Worm (Caenorhabditis elegans) whole organism, young adult: ENCODE results near the gene F49C5.10.

ENCODE experiments used
- B0019.2 ChIP-seq: fragments of 200-800 bp; sonication (Bioruptor generic); conservative IDR thresholded peaks from 2 replicates; pipeline ENCODE4 v1.3.6; 2022; ENCODE audit warnings: missing genetic modification reagents, missing genetic modification characterization, missing compliant biosample characterization
- C06A6.2 ChIP-seq: fragments of 200-800 bp; sonication (Bioruptor generic); conservative IDR thresholded peaks from 2 replicates; pipeline ENCODE4 v1.3.6; 2022; ENCODE audit warnings: missing genetic modification characterization, missing compliant biosample characterization
- F22D6.2 ChIP-seq: sonication (generic microtip); optimal IDR thresholded peaks from 2 replicates; lab custom pipeline; 2016; ENCODE audit warnings: mild to moderate bottlenecking, missing genetic modification characterization, missing compliant biosample characterization
- F23B12.7 ChIP-seq: sonication (generic microtip); optimal IDR thresholded peaks from 2 replicates; lab custom pipeline; 2017; ENCODE audit warnings: missing genetic modification characterization, mild to moderate bottlenecking, missing compliant biosample characterization, antibody characterized with exemption, moderate library complexity; ENCODE audit not compliant: insufficient read depth
- Y56A3A.18 ChIP-seq: fragments of 200-800 bp; sonication (Bioruptor generic); IDR thresholded peaks from 2 replicates; pipeline ENCODE4 v1.3.6; 2022; ENCODE audit warnings: missing genetic modification reagents, missing genetic modification characterization, missing compliant biosample characterization
- Y79H2A.3 ChIP-seq: fragments of 200-800 bp; sonication (Bioruptor generic); conservative IDR thresholded peaks from 2 replicates; pipeline ENCODE4 v1.3.6; 2022; ENCODE audit warnings: missing genetic modification reagents, missing genetic modification characterization, missing compliant biosample characterization
- ama-1 ChIP-seq, 3 experiments: fragments of 150-350 bp in 1 of 3; sonication (generic microtip) in 2 of 3; optimal IDR thresholded peaks; 2 replicates each; lab custom pipeline; 2014 to 2018; ENCODE audit warnings: missing biosample characterization in 2 of 3, missing genetic modification characterization in 2 of 3, missing genetic modification reagents in 2 of 3
- bed-2 ChIP-seq: fragments of 200-800 bp; sonication (Bioruptor generic); IDR thresholded peaks from 2 replicates; pipeline ENCODE4 v1.3.6; 2022; ENCODE audit warnings: missing genetic modification reagents, missing genetic modification characterization, missing compliant biosample characterization
- cebp-1 ChIP-seq, 2 experiments: fragments of 200-800 bp in 1 of 2; sonication (Bioruptor generic) in 1 of 2; sonication (generic microtip) in 1 of 2; IDR thresholded peaks in 1 of 2; optimal IDR thresholded peaks in 1 of 2; 2 replicates each; pipeline versions ENCODE4 v1.3.6 to Lab custom; 2017 to 2022; ENCODE audit warnings: missing compliant biosample characterization in 2 of 2, missing genetic modification characterization in 2 of 2, mild to moderate bottlenecking in 1 of 2, missing genetic modification reagents in 1 of 2, moderate library complexity in 1 of 2
- ceh-27 ChIP-seq: fragments of 200-800 bp; sonication (Bioruptor generic); optimal IDR thresholded peaks from 2 replicates; lab custom pipeline; 2018; ENCODE audit warnings: mild to moderate bottlenecking, missing genetic modification characterization, moderate library complexity, missing compliant biosample characterization
- ceh-40 ChIP-seq: fragments of 200-800 bp; sonication (Bioruptor generic); IDR thresholded peaks from 2 replicates; pipeline ENCODE4 v1.3.6; 2022; ENCODE audit warnings: missing genetic modification characterization, missing compliant biosample characterization
- ceh-58 ChIP-seq: fragments of 200-800 bp; sonication (Bioruptor generic); IDR thresholded peaks from 2 replicates; pipeline ENCODE4 v1.3.6; 2022; ENCODE audit warnings: missing genetic modification characterization, missing compliant biosample characterization
- dox-1 ChIP-seq: fragments of 200-800 bp; sonication (Bioruptor generic); IDR thresholded peaks from 2 replicates; pipeline ENCODE4 v1.3.6; 2022; ENCODE audit warnings: missing genetic modification reagents, missing genetic modification characterization, missing compliant biosample characterization
- efl-1 ChIP-seq: fragments of 150-350 bp; optimal IDR thresholded peaks from 2 replicates; lab custom pipeline; 2014; ENCODE audit warnings: missing biosample characterization, missing genetic modification reagents, missing genetic modification characterization
- egl-44 ChIP-seq: fragments of 200-800 bp; sonication (Bioruptor generic); IDR thresholded peaks from 2 replicates; pipeline ENCODE4 v1.3.6; 2022; ENCODE audit warnings: missing genetic modification reagents, missing genetic modification characterization, missing compliant biosample characterization
- ekl-4 ChIP-seq: fragments of 200-800 bp; sonication (Bioruptor generic); IDR thresholded peaks from 2 replicates; pipeline ENCODE4 v1.3.6; 2022; ENCODE audit warnings: missing genetic modification reagents, missing genetic modification characterization, missing compliant biosample characterization
- ets-4 ChIP-seq: fragments of 200-800 bp; sonication (Bioruptor generic); optimal IDR thresholded peaks from 2 replicates; lab custom pipeline; 2018; ENCODE audit warnings: mild to moderate bottlenecking, missing genetic modification characterization, missing compliant biosample characterization
- hmg-1.2 ChIP-seq: fragments of 200-800 bp; sonication (Bioruptor generic); IDR thresholded peaks from 2 replicates; pipeline ENCODE4 v1.3.6; 2022; ENCODE audit warnings: missing genetic modification reagents, missing genetic modification characterization, missing compliant biosample characterization
- hrde-1 ChIP-seq: sonication (generic microtip); optimal IDR thresholded peaks from 2 replicates; lab custom pipeline; 2016; ENCODE audit warnings: missing genetic modification characterization, mild to moderate bottlenecking, missing compliant biosample characterization, moderate library complexity, missing genotype, missing genetic modification reagents, borderline replicate concordance
- hsf-1 ChIP-seq: fragments of 200-800 bp; sonication (Bioruptor generic); IDR thresholded peaks from 2 replicates; pipeline ENCODE4 v1.3.6; 2022; ENCODE audit warnings: missing genetic modification reagents, missing genetic modification characterization, missing compliant biosample characterization
- lin-35 ChIP-seq, 3 experiments: fragments of 150-350 bp in 2 of 3; sonication (generic microtip) in 1 of 3; optimal IDR thresholded peaks; 2 replicates each; lab custom pipeline; 2014 to 2018; ENCODE audit warnings: missing biosample characterization in 3 of 3, missing genetic modification characterization in 3 of 3, missing genetic modification reagents in 3 of 3
- lin-54 ChIP-seq: fragments of 200-800 bp; sonication (Bioruptor generic); optimal IDR thresholded peaks from 2 replicates; lab custom pipeline; 2018; ENCODE audit warnings: mild to moderate bottlenecking, missing genetic modification characterization, missing compliant biosample characterization
- madf-3 ChIP-seq: fragments of 200-800 bp; sonication (Bioruptor generic); IDR thresholded peaks from 2 replicates; pipeline ENCODE4 v1.3.6; 2022; ENCODE audit warnings: missing genetic modification reagents, missing genetic modification characterization, missing compliant biosample characterization
- madf-6 ChIP-seq: fragments of 200-800 bp; sonication (Bioruptor generic); IDR thresholded peaks from 2 replicates; pipeline ENCODE4 v1.3.6; 2022; ENCODE audit warnings: missing genetic modification reagents, missing genetic modification characterization, missing compliant biosample characterization
- madf-8 ChIP-seq: fragments of 200-800 bp; sonication (Bioruptor generic); conservative IDR thresholded peaks from 2 replicates; pipeline ENCODE4 v1.3.6; 2022; ENCODE audit warnings: missing genetic modification reagents, missing genetic modification characterization, missing compliant biosample characterization
- nhr-80 ChIP-seq: sonication (generic microtip); optimal IDR thresholded peaks from 2 replicates; lab custom pipeline; 2016; ENCODE audit warnings: missing genetic modification characterization, missing compliant biosample characterization
- nhr-90 ChIP-seq: sonication (generic microtip); optimal IDR thresholded peaks from 2 replicates; lab custom pipeline; 2016; ENCODE audit warnings: missing genotype, mild to moderate bottlenecking, missing genetic modification characterization, missing compliant biosample characterization
- pbrm-1 ChIP-seq: fragments of 200-800 bp; sonication (Bioruptor generic); IDR thresholded peaks from 2 replicates; pipeline ENCODE4 v1.3.6; 2022; ENCODE audit warnings: missing genetic modification reagents, missing genetic modification characterization, missing compliant biosample characterization
- pha-4 ChIP-seq: fragments of 150-350 bp; sonication (generic microtip); optimal IDR thresholded peaks from 2 replicates; lab custom pipeline; 2014; ENCODE audit warnings: missing biosample characterization, missing genetic modification reagents, missing genetic modification characterization
- rpc-1 ChIP-seq, 2 experiments: fragments of 150-350 bp in 1 of 2; sonication (generic microtip) in 1 of 2; optimal IDR thresholded peaks; 2 replicates each; lab custom pipeline; 2014 to 2018; ENCODE audit warnings: missing biosample characterization in 1 of 2, missing genetic modification characterization in 1 of 2, missing genetic modification reagents in 1 of 2, missing genotype in 1 of 2
- snpc-4 ChIP-seq, 5 experiments: fragments of 150-350 bp in 1 of 5; sonication (generic microtip) in 4 of 5; optimal IDR thresholded peaks; 2 replicates each; lab custom pipeline; 2014 to 2018; ENCODE audit warnings: missing genetic modification characterization in 5 of 5, missing biosample characterization in 3 of 5, antibody characterized with exemption in 2 of 5, mild to moderate bottlenecking in 2 of 5, missing compliant biosample characterization in 2 of 5, missing genotype in 2 of 5, moderate library complexity in 2 of 5, missing genetic modification reagents in 1 of 5
- unc-62 ChIP-seq: fragments of 150-350 bp; optimal IDR thresholded peaks from 2 replicates; lab custom pipeline; 2014; ENCODE audit warnings: missing biosample characterization, missing genetic modification reagents, missing genetic modification characterization
- ztf-22 ChIP-seq: fragments of 200-800 bp; sonication (Bioruptor generic); optimal IDR thresholded peaks from 2 replicates; lab custom pipeline; 2018; ENCODE audit warnings: mild to moderate bottlenecking, missing genetic modification characterization, moderate library complexity, missing compliant biosample characterization
- ztf-26 ChIP-seq: sonication (generic microtip); optimal IDR thresholded peaks from 2 replicates; lab custom pipeline; 2017; ENCODE audit warnings: missing genetic modification characterization, missing compliant biosample characterization
- ztf-6 ChIP-seq: fragments of 200-800 bp; sonication (Bioruptor generic); IDR thresholded peaks from 2 replicates; pipeline ENCODE4 v1.3.6; 2022; ENCODE audit warnings: missing genetic modification reagents, missing genetic modification characterization, missing compliant biosample characterization

F49C5.10 gene

DNA sequence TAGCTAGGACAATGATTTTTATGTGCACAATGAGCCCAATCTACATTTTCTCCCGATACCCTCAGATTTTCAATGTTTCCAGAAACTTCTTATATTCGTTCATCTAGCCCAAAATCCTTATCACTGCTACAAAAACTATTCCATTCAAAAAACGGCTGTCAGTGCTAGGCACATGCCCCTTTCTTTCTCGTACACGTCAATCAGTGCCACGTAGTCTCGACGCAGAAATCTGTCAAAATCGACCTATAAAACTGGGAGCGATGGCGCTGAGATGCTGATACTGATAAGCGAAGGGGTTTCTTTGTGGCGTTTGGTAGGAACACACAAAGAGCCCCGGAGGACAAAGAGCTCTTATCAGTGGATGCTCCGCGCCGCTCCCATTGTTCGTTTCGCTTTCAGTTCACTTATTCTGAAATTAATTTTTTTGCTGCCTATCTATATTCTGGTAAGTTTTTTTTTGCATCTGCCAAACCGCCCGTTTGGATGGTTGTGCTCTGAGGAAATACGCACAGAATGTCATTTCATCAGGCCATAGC lies 27.7 kb upstream of the F49C5.10 start, which contains the start of gene srh-70 (continued):
- TF ChIP-seq rpc-1 (optimal IDR thresholded peaks at IDR 0.05; lab: Kevin White, UChicago) (no peak), rpc-1 (tag; optimal IDR thresholded peaks at IDR 0.05; lab: Kevin White, UChicago) (no peak), ceh-27 (GFP tag; lab: Kevin White, UChicago) (no peak), snpc-4 (GFP tag; optimal IDR thresholded peaks at IDR 0.05; lab: Kevin White, UChicago) (no peak), snpc-4 (tag; optimal IDR thresholded peaks at IDR 0.05; lab: Kevin White, UChicago) (peak in 2 of 4 experiments; percentile 22 to 29), hsf-1 (GFP tag; lab: Robert Waterston, UW) (peak; percentile 59; the same call in 1 of the 2 replicates), Y79H2A.3 (no peak), pha-4 (tag; lab: Kevin White, UChicago) (no peak), hrde-1 (no peak), ztf-22 (peak; percentile 12), B0019.2 (GFP tag; lab: Robert Waterston, UW) (no peak), lin-54 (GFP tag; lab: Kevin White, UChicago) (peak; percentile 58), F22D6.2 (no peak), ekl-4 (GFP tag; lab: Robert Waterston, UW) (0 out of 2 replicates have a peak, but pooled peaks have one; percentile 8), madf-6 (no peak), F23B12.7 (peak; percentile 5), nhr-90 (tag; lab: Kevin White, UChicago) (peak; percentile 73), ets-4 (GFP tag; lab: Kevin White, UChicago) (peak; percentile 21), unc-62 (GFP tag; lab: Kevin White, UChicago) (peak; percentile 99), ama-1 (optimal IDR thresholded peaks at IDR 0.05; lab: Kevin White, UChicago) (no peak), ama-1 (GFP tag; optimal IDR thresholded peaks at IDR 0.05; lab: Kevin White, UChicago) (no peak), nhr-80 (tag; lab: Kevin White, UChicago) (peak; percentile 96), ceh-58 (GFP tag; lab: Robert Waterston, UW) (no peak), cebp-1 (GFP tag; IDR thresholded peaks at IDR 0.05; lab: Robert Waterston, UW) (no peak), cebp-1 (tag; optimal IDR thresholded peaks at IDR 0.05; lab: Kevin White, UChicago) (peak; percentile 7)

DNA sequence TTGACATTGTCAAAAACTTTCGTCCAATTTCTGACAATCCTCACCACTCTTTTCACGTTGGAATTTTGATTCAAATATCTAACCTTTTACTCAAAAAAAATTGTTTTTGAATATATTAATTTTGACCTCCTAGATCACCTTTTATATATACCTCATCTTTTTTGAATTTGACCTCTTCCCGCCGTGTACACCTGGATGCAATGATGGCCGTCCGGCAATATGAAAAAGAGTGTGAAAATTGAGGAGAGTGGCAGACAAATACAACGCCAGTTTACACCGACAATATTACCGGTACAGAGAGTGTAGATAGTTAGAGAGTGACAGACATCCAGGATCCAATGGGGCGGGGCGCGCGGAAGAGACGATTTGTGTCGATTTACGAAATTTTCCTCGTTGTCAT lies 26.9 kb upstream of the F49C5.10 start, which contains the start of gene ceh-99:
Gene ceh-99 (plus strand): TSS at position 366 of the 400 bp plus-strand sequence.
- peak; percentile 45; the same call in 1 of the 2 replicates for TF ChIP-seq hmg-1.2 (GFP tag; lab: Robert Waterston, UW)
- peak; percentile 50; the same call in 1 of the 2 replicates for TF ChIP-seq madf-8 (GFP tag; lab: Robert Waterston, UW)
- no peak for TF ChIP-seq C06A6.2 (GFP tag; lab: Robert Waterston, UW)
- TF ChIP-seq Y56A3A.18 (GFP tag; lab: Robert Waterston, UW) = peak; percentile 14; the same call in 1 of the 2 replicates
- peak; percentile 73 for TF ChIP-seq efl-1 (GFP tag; lab: Kevin White, UChicago)
- TF ChIP-seq hsf-1 (GFP tag; lab: Robert Waterston, UW) = peak; percentile 11; the same call in 1 of the 2 replicates
- 0 out of 2 replicates have a peak, but pooled peaks have one; percentile 42 for TF ChIP-seq madf-3 (GFP tag; lab: Robert Waterston, UW)
- TF ChIP-seq madf-6 = peak; percentile 76
- TF ChIP-seq ztf-26 = no peak
- peak; percentile 53; the same call in 1 of the 2 replicates for TF ChIP-seq pbrm-1 (GFP tag; lab: Robert Waterston, UW)

DNA sequence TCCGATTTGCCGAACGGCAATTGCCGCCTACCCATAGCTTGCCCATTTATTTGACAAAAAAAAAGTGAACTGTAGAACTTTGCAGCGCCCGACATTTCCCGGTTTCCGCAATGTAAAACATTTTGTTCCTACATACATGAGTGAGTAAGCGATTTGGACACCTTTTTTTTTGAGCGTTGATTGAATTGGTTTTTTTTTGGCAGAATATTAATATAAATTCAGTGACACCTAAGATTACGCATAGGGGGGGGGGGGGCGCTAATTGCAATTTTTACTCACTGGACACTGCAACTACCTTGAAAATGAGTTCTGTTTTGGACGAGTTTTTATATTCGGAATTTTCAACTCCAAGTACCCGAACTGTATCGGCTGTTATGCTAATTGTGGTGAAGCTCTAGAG lies 21.0 kb upstream of the F49C5.10 start, which contains the start of gene srx-118:
Gene srx-118 (plus strand): TSS at position 301 of the 400 bp plus-strand sequence.
- TF ChIP-seq bed-2 (GFP tag; lab: Robert Waterston, UW) (no peak), ztf-6 (GFP tag; lab: Robert Waterston, UW) (no peak), lin-35 (GFP tag; optimal IDR thresholded peaks at IDR 0.05; lab: Kevin White, UChicago) (no peak), pbrm-1 (GFP tag; lab: Robert Waterston, UW) (no peak), egl-44 (GFP tag; lab: Robert Waterston, UW) (no peak), dox-1 (GFP tag; lab: Robert Waterston, UW) (no peak), ceh-40 (no peak), lin-54 (GFP tag; lab: Kevin White, UChicago) (no peak)
